Worm (Caenorhabditis elegans) whole organism, young adult: Measurements from ENCODE around the gene K09D9.3.

Experiments
- let-526 ChIP-seq: fragments of 200-800 bp; sonication (Bioruptor generic); IDR thresholded peaks from 2 replicates; pipeline ENCODE4 v1.3.6; 2022; ENCODE audit warnings: missing genetic modification reagents, missing genetic modification characterization, missing compliant biosample characterization
- nhr-179 ChIP-seq: sonication (generic microtip); optimal IDR thresholded peaks from 2 replicates; lab custom pipeline; 2016; ENCODE audit warnings: mild to moderate bottlenecking, missing genetic modification characterization, missing compliant biosample characterization
- ztf-18 ChIP-seq: sonication (generic microtip); optimal IDR thresholded peaks from 2 replicates; lab custom pipeline; 2016; ENCODE audit warnings: missing genotype, mild to moderate bottlenecking, missing genetic modification characterization, missing compliant biosample characterization
- ztf-3 ChIP-seq: fragments of 200-800 bp; sonication (Bioruptor generic); optimal IDR thresholded peaks from 2 replicates; lab custom pipeline; 2018; ENCODE audit warnings: mild to moderate bottlenecking, missing genetic modification characterization, missing compliant biosample characterization

DNA sequence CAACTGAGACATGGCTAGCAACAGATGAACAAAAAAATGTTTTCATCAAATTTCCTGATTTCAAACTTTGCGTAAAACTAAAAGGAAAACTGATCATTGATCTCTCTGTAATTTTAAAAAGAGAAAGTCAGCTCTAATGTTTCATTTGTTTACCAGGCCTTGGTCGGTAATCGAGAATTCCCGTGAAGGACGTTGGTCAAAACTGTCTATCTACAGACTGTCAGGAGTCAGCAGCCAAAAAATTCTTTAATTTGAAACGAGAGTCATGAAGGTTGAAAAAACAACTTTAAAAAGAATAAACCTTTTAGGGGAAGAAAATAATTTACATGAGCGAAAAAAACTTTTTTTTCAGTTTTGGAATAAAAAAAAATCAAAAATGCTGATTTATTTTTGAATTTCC, 34.2 kb upstream of the K09D9.3 start:
- TF ChIP-seq nhr-179 (no peak), ztf-18 (tag; lab: Kevin White, UChicago) (no peak), ztf-3 (GFP tag; lab: Kevin White, UChicago) (no peak), let-526 (GFP tag; lab: Robert Waterston, UW) (no peak)
